Fruit fly (Drosophila melanogaster): ENCODE results near the gene CG43390.

CG43390 gene

dm6 chr3L:11587720-11588580 is 8.2 kb upstream of the CG43390 start, which contains the start of gene rt (continued):
- no peak for TF ChIP-seq CG2120 (GFP tag; optimal IDR thresholded peaks at IDR 0.05)
- no peak for TF ChIP-seq CG7357 (GFP tag; IDR thresholded peaks at IDR 0.05)
- TF ChIP-seq pita (GFP tag; optimal IDR thresholded peaks at IDR 0.05) = no peak
- peak; percentile 24 for TF ChIP-seq bcd (GFP tag; optimal IDR thresholded peaks at IDR 0.05)
- TF ChIP-seq hb (GFP tag; IDR thresholded peaks at IDR 0.05; ENCODE audit: partially characterized antibody) = no peak
- TF ChIP-seq sens (GFP tag) = peak; percentile 95
- TF ChIP-seq CG31224 (GFP tag; IDR thresholded peaks at IDR 0.05) = peak; percentile 29; the same call in 1 of the 2 replicates
- peak; percentile 24 for TF ChIP-seq fd64A (GFP tag; optimal IDR thresholded peaks at IDR 0.05)
- no peak for TF ChIP-seq nerfin-2 (GFP tag; IDR thresholded peaks at IDR 0.05; ENCODE audit: partially characterized antibody)
- peak; percentile 21 for TF ChIP-seq CG9437 (GFP tag; optimal IDR thresholded peaks at IDR 0.05)
- peak; percentile 38 for TF ChIP-seq CG1602 (GFP tag; optimal IDR thresholded peaks at IDR 0.05)
- TF ChIP-seq CG6813 (GFP tag; optimal IDR thresholded peaks at IDR 0.05) = peak; percentile 29
- TF ChIP-seq danr (GFP tag; IDR thresholded peaks at IDR 0.05) = no peak
- TF ChIP-seq CG10209 (GFP tag; optimal IDR thresholded peaks at IDR 0.05) = peak; percentile 18
- no peak for TF ChIP-seq BtbVII (GFP tag; optimal IDR thresholded peaks at IDR 0.05)
- peak; percentile 68 for TF ChIP-seq CG17361 (GFP tag; IDR thresholded peaks at IDR 0.05)
- no peak for TF ChIP-seq Myb (GFP tag; optimal IDR thresholded peaks at IDR 0.05)
- TF ChIP-seq CG32772 (GFP tag; IDR thresholded peaks at IDR 0.05) = 0 out of 2 replicates have a peak, but pooled peaks have one; percentile 27
- TF ChIP-seq CG8388 (GFP tag; optimal IDR thresholded peaks at IDR 0.05) = peak; percentile 64
- TF ChIP-seq jing (GFP tag; optimal IDR thresholded peaks at IDR 0.05) = peak; percentile 5
- TF ChIP-seq CG8924 (tag; optimal IDR thresholded peaks at IDR 0.05) = peak; percentile 28
- peak; percentile 36 for TF ChIP-seq CG18476 (GFP tag; optimal IDR thresholded peaks at IDR 0.05)
- TF ChIP-seq Camta (GFP tag; optimal IDR thresholded peaks at IDR 0.05) = no peak
- peak; percentile 29 for TF ChIP-seq salm (tag; optimal IDR thresholded peaks at IDR 0.05)
- TF ChIP-seq wor (GFP tag; IDR thresholded peaks at IDR 0.05) = peak; percentile 42; the same call in 1 of the 2 replicates
- TF ChIP-seq Mrtf (GFP tag; IDR thresholded peaks at IDR 0.05) = peak; percentile 30; the same call in 1 of the 3 replicates
- no peak for TF ChIP-seq BEAF-32 (GFP tag; optimal IDR thresholded peaks at IDR 0.05)
- TF ChIP-seq NK7.1 (GFP tag; optimal IDR thresholded peaks at IDR 0.05) = no peak
- no peak for TF ChIP-seq Neu2 (GFP tag; optimal IDR thresholded peaks at IDR 0.05; ENCODE audit: borderline replicate concordance)
- TF ChIP-seq Bdp1 (GFP tag; optimal IDR thresholded peaks at IDR 0.05) = no peak
- peak; percentile 37; the same call in 1 of the 2 replicates for TF ChIP-seq aop (GFP tag; IDR thresholded peaks at IDR 0.05)
- TF ChIP-seq Optix (GFP tag; IDR thresholded peaks at IDR 0.05) = no peak
- no peak for TF ChIP-seq CG34224 (GFP tag; IDR thresholded peaks at IDR 0.05; ENCODE audit: partially characterized antibody)
- no peak for TF ChIP-seq CG8089 (GFP tag; optimal IDR thresholded peaks at IDR 0.05)
- TF ChIP-seq CG14441 (GFP tag; IDR thresholded peaks at IDR 0.05) = no peak
- no peak for TF ChIP-seq Doc2 (GFP tag; IDR thresholded peaks at IDR 0.05)
- TF ChIP-seq CG11398 (GFP tag; optimal IDR thresholded peaks at IDR 0.05) = no peak
- TF ChIP-seq onecut (GFP tag; IDR thresholded peaks at IDR 0.05) = peak; percentile 46
- TF ChIP-seq pb (GFP tag; optimal IDR thresholded peaks at IDR 0.05) = no peak
- TF ChIP-seq CG12155 (GFP tag; optimal IDR thresholded peaks at IDR 0.05) = peak; percentile 9
- no peak for TF ChIP-seq Lim3 (GFP tag; IDR thresholded peaks at IDR 0.05)
- TF ChIP-seq CG11085 (GFP tag; IDR thresholded peaks at IDR 0.05) = no peak
- no peak for TF ChIP-seq tx (GFP tag; optimal IDR thresholded peaks at IDR 0.05)
- no peak for TF ChIP-seq Poxn (GFP tag; IDR thresholded peaks at IDR 0.05)
- peak; percentile 21 for TF ChIP-seq Nf-YC (tag; optimal IDR thresholded peaks at IDR 0.05)
- peak; percentile 68 for TF ChIP-seq CG3407 (GFP tag; optimal IDR thresholded peaks at IDR 0.05)
- no peak for TF ChIP-seq CkIIα-i1 (GFP tag; IDR thresholded peaks at IDR 0.05)
- no peak for TF ChIP-seq pnt (GFP tag; optimal IDR thresholded peaks at IDR 0.05)
- TF ChIP-seq her (GFP tag; optimal IDR thresholded peaks at IDR 0.05) = no peak
- no peak for TF ChIP-seq CG6854 (GFP tag; optimal IDR thresholded peaks at IDR 0.05)
